Worm (Caenorhabditis elegans) whole organism, L3 larva: ENCODE data around the gene Y66C5A.2.
A peak's percentile ranks its signal among the peaks of the same experiment; 100 is the strongest.

Experiments
- R02D3.7 ChIP-seq: fragments of 150-350 bp; optimal IDR thresholded peaks from 2 replicates; lab custom pipeline; 2014; ENCODE audit warnings: missing biosample characterization, missing genetic modification characterization
- ZK546.5 ChIP-seq: sonication (generic microtip); optimal IDR thresholded peaks from 2 replicates; lab custom pipeline; 2017; ENCODE audit warnings: missing biosample characterization, missing genetic modification characterization
- aly-2 ChIP-seq: fragments of 150-350 bp; optimal IDR thresholded peaks from 2 replicates; lab custom pipeline; 2014; ENCODE audit warnings: missing biosample characterization, missing genetic modification characterization
- ama-1 ChIP-seq: fragments of 150-350 bp; optimal IDR thresholded peaks from 2 replicates; lab custom pipeline; 2018
- ceh-16 ChIP-seq: sonication (generic microtip); optimal IDR thresholded peaks from 2 replicates; lab custom pipeline; 2017; ENCODE audit warnings: missing biosample characterization, missing genetic modification characterization
- ceh-28 ChIP-seq: fragments of 150-350 bp; optimal IDR thresholded peaks from 2 replicates; lab custom pipeline; 2014; ENCODE audit warnings: missing biosample characterization, missing genetic modification reagents, missing genetic modification characterization
- ceh-82 ChIP-seq: fragments of 150-350 bp; optimal IDR thresholded peaks from 2 replicates; lab custom pipeline; 2014; ENCODE audit warnings: missing biosample characterization, missing genetic modification characterization
- ceh-9 ChIP-seq: sonication (generic microtip); optimal IDR thresholded peaks from 2 replicates; lab custom pipeline; 2018; ENCODE audit warnings: missing biosample characterization, missing genetic modification characterization
- daf-12 ChIP-seq: fragments of 150-350 bp; optimal IDR thresholded peaks from 2 replicates; lab custom pipeline; 2014; ENCODE audit warnings: missing biosample characterization, missing genetic modification reagents, missing genetic modification characterization
- egl-27 ChIP-seq: sonication (generic microtip); optimal IDR thresholded peaks from 4 replicates; lab custom pipeline; 2017; ENCODE audit warnings: missing biosample characterization, missing genetic modification reagents, missing genetic modification characterization
- egl-5 ChIP-seq: fragments of 150-350 bp; optimal IDR thresholded peaks from 2 replicates; lab custom pipeline; 2017; ENCODE audit warnings: missing biosample characterization, missing genetic modification reagents, missing genetic modification characterization, inconsistent platforms
- elt-1 ChIP-seq: fragments of 150-350 bp; optimal IDR thresholded peaks from 2 replicates; lab custom pipeline; 2014; ENCODE audit warnings: missing biosample characterization, missing genetic modification characterization
- elt-2 ChIP-seq: sonication (generic microtip); optimal IDR thresholded peaks from 2 replicates; lab custom pipeline; 2016; ENCODE audit warnings: missing genetic modification reagents, mild to moderate bottlenecking, missing genetic modification characterization, missing compliant biosample characterization
- elt-3 ChIP-seq, 3 experiments: fragments of 150-350 bp in 1 of 3; sonication (generic microtip) in 2 of 3; optimal IDR thresholded peaks; 2 replicates in 2 of 3; 4 replicates in 1 of 3; lab custom pipeline; 2014 to 2017; ENCODE audit warnings: missing biosample characterization in 3 of 3, missing genetic modification characterization in 3 of 3
- eor-1 ChIP-seq, 2 experiments: fragments of 150-350 bp; optimal IDR thresholded peaks; 2 replicates each; lab custom pipeline; 2014 to 2018; ENCODE audit warnings: missing biosample characterization in 2 of 2, missing genetic modification characterization in 2 of 2
- fkh-10 ChIP-seq: sonication (generic microtip); optimal IDR thresholded peaks from 2 replicates; lab custom pipeline; 2017; ENCODE audit warnings: missing biosample characterization, missing genetic modification reagents, missing genetic modification characterization
- fkh-2 ChIP-seq: fragments of 150-350 bp; optimal IDR thresholded peaks from 2 replicates; lab custom pipeline; 2014; ENCODE audit warnings: missing biosample characterization, missing genetic modification reagents, missing genetic modification characterization
- fos-1 ChIP-seq: fragments of 150-350 bp; optimal IDR thresholded peaks from 2 replicates; lab custom pipeline; 2014; ENCODE audit warnings: missing biosample characterization, missing genetic modification characterization
- hmg-11 ChIP-seq: sonication (generic microtip); optimal IDR thresholded peaks from 2 replicates; lab custom pipeline; 2016; ENCODE audit warnings: missing genetic modification characterization, missing compliant biosample characterization
- jun-1 ChIP-seq: fragments of 150-350 bp; optimal IDR thresholded peaks from 2 replicates; lab custom pipeline; 2014; ENCODE audit warnings: missing biosample characterization, missing genetic modification reagents, missing genetic modification characterization
- lin-15B ChIP-seq: fragments of 150-350 bp; optimal IDR thresholded peaks from 2 replicates; lab custom pipeline; 2014; ENCODE audit warnings: missing biosample characterization, missing genetic modification characterization
- lin-39 ChIP-seq: fragments of 150-350 bp; optimal IDR thresholded peaks from 2 replicates; lab custom pipeline; 2018; ENCODE audit warnings: missing biosample characterization, missing genetic modification reagents, missing genetic modification characterization
- lsy-12 ChIP-seq: sonication (generic microtip); optimal IDR thresholded peaks from 2 replicates; lab custom pipeline; 2016; ENCODE audit warnings: mild to moderate bottlenecking, missing genetic modification characterization, missing compliant biosample characterization
- mdl-1 ChIP-seq: fragments of 150-350 bp; optimal IDR thresholded peaks from 2 replicates; lab custom pipeline; 2014; ENCODE audit warnings: missing biosample characterization, missing genetic modification characterization
- mml-1 ChIP-seq: fragments of 150-350 bp; sonication (generic microtip); optimal IDR thresholded peaks from 3 replicates; lab custom pipeline; 2014; ENCODE audit warnings: missing biosample characterization, missing genetic modification characterization
- nfya-1 ChIP-seq: sonication (generic microtip); optimal IDR thresholded peaks from 2 replicates; lab custom pipeline; 2017; ENCODE audit warnings: missing genetic modification characterization, mild to moderate bottlenecking, missing compliant biosample characterization, antibody characterized with exemption, moderate library complexity; ENCODE audit not compliant: insufficient read depth
- nhr-11 ChIP-seq: fragments of 150-350 bp; optimal IDR thresholded peaks from 2 replicates; lab custom pipeline; 2014; ENCODE audit warnings: missing biosample characterization, missing genetic modification characterization
- nhr-12 ChIP-seq: fragments of 150-350 bp; optimal IDR thresholded peaks from 2 replicates; lab custom pipeline; 2014; ENCODE audit warnings: missing biosample characterization, missing genetic modification characterization
- nhr-23 ChIP-seq: fragments of 150-350 bp; optimal IDR thresholded peaks from 2 replicates; lab custom pipeline; 2014; ENCODE audit warnings: missing biosample characterization, missing genetic modification reagents, missing genetic modification characterization
- nhr-237 ChIP-seq: fragments of 150-350 bp; optimal IDR thresholded peaks from 2 replicates; lab custom pipeline; 2014; ENCODE audit warnings: missing biosample characterization, missing genetic modification characterization
- nhr-25 ChIP-seq: sonication (generic microtip); optimal IDR thresholded peaks from 2 replicates; lab custom pipeline; 2017; ENCODE audit warnings: missing biosample characterization, missing genetic modification characterization
- nhr-28 ChIP-seq: fragments of 150-350 bp; optimal IDR thresholded peaks from 2 replicates; lab custom pipeline; 2014; ENCODE audit warnings: missing biosample characterization, missing genetic modification characterization
- nhr-43 ChIP-seq: sonication (generic microtip); optimal IDR thresholded peaks from 2 replicates; lab custom pipeline; 2016; ENCODE audit warnings: mild to moderate bottlenecking, missing genetic modification characterization, missing compliant biosample characterization; ENCODE audit not compliant: poor library complexity, severe bottlenecking
- nhr-67 ChIP-seq: fragments of 150-350 bp; optimal IDR thresholded peaks from 2 replicates; lab custom pipeline; 2014; ENCODE audit warnings: missing biosample characterization, missing genetic modification characterization
- nhr-76 ChIP-seq: fragments of 150-350 bp; sonication (generic microtip); optimal IDR thresholded peaks from 5 replicates; lab custom pipeline; 2014; ENCODE audit warnings: missing biosample characterization, missing genetic modification characterization
- nhr-77 ChIP-seq: fragments of 150-350 bp; optimal IDR thresholded peaks from 2 replicates; lab custom pipeline; 2014; ENCODE audit warnings: missing biosample characterization, missing genetic modification characterization
- pha-4 ChIP-seq: fragments of 150-350 bp; optimal IDR thresholded peaks from 2 replicates; lab custom pipeline; 2014; ENCODE audit warnings: missing biosample characterization, missing genetic modification reagents, missing genetic modification characterization
- pqm-1 ChIP-seq: fragments of 150-350 bp; optimal IDR thresholded peaks from 2 replicates; lab custom pipeline; 2017; ENCODE audit warnings: missing biosample characterization, missing genetic modification characterization, inconsistent platforms
- sea-2 ChIP-seq: fragments of 150-350 bp; sonication (generic microtip); optimal IDR thresholded peaks from 4 replicates; lab custom pipeline; 2014; ENCODE audit warnings: missing biosample characterization, missing genetic modification reagents, missing genetic modification characterization
- skn-1 ChIP-seq: fragments of 150-350 bp; optimal IDR thresholded peaks from 2 replicates; lab custom pipeline; 2014; ENCODE audit warnings: missing biosample characterization, missing genetic modification characterization
- snpc-4 ChIP-seq: fragments of 150-350 bp; optimal IDR thresholded peaks from 2 replicates; lab custom pipeline; 2014; ENCODE audit warnings: missing biosample characterization, missing genetic modification characterization
- tbx-2 ChIP-seq: sonication (generic microtip); optimal IDR thresholded peaks from 2 replicates; lab custom pipeline; 2016; ENCODE audit warnings: mild to moderate bottlenecking, missing genetic modification characterization, missing compliant biosample characterization
- unc-39 ChIP-seq: sonication (generic microtip); optimal IDR thresholded peaks from 4 replicates; lab custom pipeline; 2017; ENCODE audit warnings: missing biosample characterization, missing genetic modification characterization
- unc-62 ChIP-seq: fragments of 150-350 bp; sonication (generic microtip); optimal IDR thresholded peaks from 4 replicates; lab custom pipeline; 2014; ENCODE audit warnings: missing biosample characterization, missing genetic modification reagents, missing genetic modification characterization
- zag-1 ChIP-seq: fragments of 150-350 bp; optimal IDR thresholded peaks from 2 replicates; lab custom pipeline; 2014; ENCODE audit warnings: missing biosample characterization, missing genetic modification characterization
- ztf-11 ChIP-seq: fragments of 150-350 bp; optimal IDR thresholded peaks from 2 replicates; lab custom pipeline; 2014; ENCODE audit warnings: missing biosample characterization, missing genetic modification characterization
- ztf-4 ChIP-seq: fragments of 150-350 bp; optimal IDR thresholded peaks from 2 replicates; lab custom pipeline; 2014; ENCODE audit warnings: missing biosample characterization, missing genetic modification characterization

Gene Y66C5A.2

DNA sequence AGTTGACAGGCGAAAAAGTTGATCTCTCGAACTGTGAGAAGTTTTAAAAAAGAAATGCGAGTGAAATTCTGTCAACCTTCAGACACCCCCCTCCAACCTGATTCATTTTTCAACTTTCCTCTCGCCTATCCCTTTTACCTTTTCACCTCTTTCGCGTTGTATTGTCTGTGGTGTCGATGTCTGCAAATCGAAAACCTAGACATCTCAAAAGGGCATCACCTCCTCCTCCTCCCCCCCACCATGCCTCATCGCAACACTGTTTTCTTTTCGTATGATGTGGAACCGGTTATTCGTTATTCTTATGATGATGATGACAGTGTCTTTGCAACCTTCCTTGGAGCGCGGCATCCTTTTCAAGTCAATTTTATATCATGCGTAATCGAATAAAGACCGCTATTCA lies 47.5 kb downstream of the Y66C5A.2 start (continued):
- TF ChIP-seq zag-1 (tag; lab: Kevin White, UChicago) (no peak), lsy-12 (no peak)
- TF ChIP-seq, all 47 proteins: peak for 7

DNA sequence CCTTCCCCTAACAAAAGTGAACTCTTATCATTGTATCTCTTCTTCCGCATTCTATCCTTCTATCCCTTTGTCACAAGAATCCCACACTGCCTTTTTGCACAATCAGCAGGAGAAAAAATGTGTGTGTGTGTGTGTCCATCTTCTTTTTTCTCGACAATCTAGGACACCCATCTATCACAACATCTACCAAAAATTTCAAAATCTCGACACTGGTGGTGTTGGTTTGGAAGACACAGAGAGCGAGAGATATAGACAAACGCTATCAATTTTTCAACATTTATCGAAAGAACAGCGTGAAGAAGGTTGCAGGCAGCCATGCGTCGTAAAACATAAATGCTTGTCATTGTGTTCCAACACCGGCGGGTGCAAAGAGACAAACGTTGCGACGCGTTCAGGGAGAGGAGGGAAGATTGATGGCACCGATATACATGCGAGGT lies 48.3 kb downstream of the Y66C5A.2 start:
- TF ChIP-seq skn-1 (tag; lab: Kevin White, UChicago) (no peak), ceh-28 (tag; lab: Kevin White, UChicago) (peak; percentile 62), nhr-23 (peak; percentile 90), egl-27 (tag; lab: Kevin White, UChicago) (peak; percentile 15), nhr-25 (tag; lab: Kevin White, UChicago) (peak; percentile 82), snpc-4 (tag; lab: Kevin White, UChicago) (no peak), fos-1 (tag; lab: Kevin White, UChicago) (no peak), elt-1 (tag; lab: Kevin White, UChicago) (peak; percentile 89), fkh-10 (GFP tag; lab: Kevin White, UChicago) (no peak), ceh-16 (tag; lab: Kevin White, UChicago) (no peak), egl-5 (tag; lab: Kevin White, UChicago) (peak; percentile 34), ztf-4 (tag; lab: Kevin White, UChicago) (no peak), elt-3 (tag; optimal IDR thresholded peaks at IDR 0.05; lab: Kevin White, UChicago) (peak; percentile 45 to 69 (median 60)), lin-39 (peak; percentile 58), elt-2 (tag; lab: Kevin White, UChicago) (peak; percentile 13), lsy-12 (no peak), ztf-11 (tag; lab: Kevin White, UChicago) (no peak), ZK546.5 (tag; lab: Kevin White, UChicago) (no peak), daf-12 (tag; lab: Kevin White, UChicago) (no peak), mml-1 (tag; lab: Kevin White, UChicago) (no peak), jun-1 (tag; lab: Kevin White, UChicago) (no peak), nhr-77 (no peak), pqm-1 (tag; lab: Kevin White, UChicago) (no peak), nhr-76 (tag; lab: Kevin White, UChicago) (no peak), R02D3.7 (no peak), nhr-12 (tag; lab: Kevin White, UChicago) (no peak), nhr-28 (tag; lab: Kevin White, UChicago) (no peak), sea-2 (no peak), nhr-67 (no peak), unc-39 (tag; lab: Kevin White, UChicago) (no peak), nfya-1 (tag; lab: Kevin White, UChicago) (peak; percentile 45), aly-2 (no peak), fkh-2 (tag; lab: Kevin White, UChicago) (no peak), nhr-43 (peak; percentile 61), eor-1 (tag; optimal IDR thresholded peaks at IDR 0.05; lab: Kevin White, UChicago) (no peak), nhr-11 (peak; percentile 59), unc-62 (GFP tag; lab: Kevin White, UChicago) (peak; percentile 91), mdl-1 (no peak), nhr-237 (tag; lab: Kevin White, UChicago) (no peak), lin-15B (tag; lab: Kevin White, UChicago) (peak; percentile 12), hmg-11 (tag; lab: Kevin White, UChicago) (no peak), zag-1 (tag; lab: Kevin White, UChicago) (no peak), tbx-2 (no peak), pha-4 (tag; lab: Kevin White, UChicago) (no peak), ceh-82 (tag; lab: Kevin White, UChicago) (no peak), ceh-9 (no peak), ama-1 (lab: Kevin White, UChicago) (no peak)
